Fruit fly (Drosophila melanogaster): Measurements from ENCODE around the gene CG33290.
A peak's percentile ranks its signal among the peaks of the same experiment; 100 is the strongest.

CG33290 gene

DNA sequence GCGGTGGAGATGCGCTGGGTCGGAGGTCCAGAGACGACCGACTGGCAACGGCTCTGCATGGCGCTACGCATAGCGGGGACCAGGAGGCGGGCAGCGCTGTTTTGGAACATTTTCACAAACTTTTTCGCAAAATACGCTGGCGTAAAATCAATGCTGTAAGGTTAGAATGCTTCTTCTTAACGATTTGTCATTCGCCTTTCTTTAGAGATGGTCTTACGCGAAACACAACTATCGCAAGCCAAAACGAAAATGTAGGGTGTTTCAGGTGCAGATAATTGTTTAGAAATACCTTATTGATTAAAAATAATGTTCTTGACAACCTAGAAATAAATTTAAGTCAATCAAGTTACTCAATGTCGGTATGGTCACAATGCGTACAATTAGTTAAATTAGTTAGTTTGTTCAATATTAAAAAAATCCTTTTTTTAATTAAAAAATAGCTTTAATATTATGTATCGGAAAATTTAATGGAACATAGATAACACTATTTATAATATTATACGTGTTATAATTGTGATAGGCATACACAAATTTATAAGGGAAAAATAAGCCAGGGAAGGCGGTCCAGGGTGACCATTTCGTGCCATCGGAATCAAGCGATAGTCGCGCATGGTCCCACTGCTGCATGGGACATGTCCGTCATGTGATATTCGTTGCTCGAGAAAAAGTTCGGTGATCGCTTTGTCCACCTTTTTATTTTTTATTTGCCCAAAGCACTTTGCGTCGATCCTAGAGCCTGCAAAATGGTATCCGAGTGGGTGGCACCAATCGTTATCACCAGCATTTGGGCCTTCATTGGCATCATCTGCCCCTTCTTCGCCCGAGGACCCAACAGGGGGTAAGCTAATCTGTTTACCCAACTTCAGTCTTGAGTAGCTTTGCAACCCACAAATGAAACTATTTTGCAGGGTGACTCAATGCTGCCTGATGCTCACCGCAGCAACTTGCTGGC is 2.6 kb upstream of the CG33290 start, which contains the start of the genes COX8 and VhaM9.7-b (continued):
- TF ChIP-seq CG10321 (GFP tag; IDR thresholded peaks at IDR 0.05) (no peak), ERR (GFP tag; optimal IDR thresholded peaks at IDR 0.05) (no peak), CG1233 (GFP tag; optimal IDR thresholded peaks at IDR 0.05) (no peak), gsb (GFP tag; IDR thresholded peaks at IDR 0.05) (no peak), emc (GFP tag; optimal IDR thresholded peaks at IDR 0.05) (peak; percentile 12), btn (GFP tag; optimal IDR thresholded peaks at IDR 0.05) (no peak), Atf3 (GFP tag; optimal IDR thresholded peaks at IDR 0.05) (no peak), abd-A (tag; optimal IDR thresholded peaks at IDR 0.05) (no peak), CG15696 (tag; optimal IDR thresholded peaks at IDR 0.05) (peak; percentile 43), NK7.1 (GFP tag; optimal IDR thresholded peaks at IDR 0.05) (no peak), CG8281 (tag; optimal IDR thresholded peaks at IDR 0.05) (peak; percentile 64), CG15269 (tag; optimal IDR thresholded peaks at IDR 0.05) (no peak), luna (GFP tag; optimal IDR thresholded peaks at IDR 0.05) (peak; percentile 1), gsb-n (tag; optimal IDR thresholded peaks at IDR 0.05) (no peak), sd (tag; optimal IDR thresholded peaks at IDR 0.05) (no peak), nerfin-1 (tag; optimal IDR thresholded peaks at IDR 0.05) (no peak), CG3065 (GFP tag; optimal IDR thresholded peaks at IDR 0.05) (no peak), Gug (GFP tag; IDR thresholded peaks at IDR 0.05) (peak; percentile 58; the same call in 2 of the 4 replicates), rib (GFP tag; IDR thresholded peaks at IDR 0.05) (0 out of 2 replicates have a peak, but pooled peaks have one; percentile 10), sqz (GFP tag; optimal IDR thresholded peaks at IDR 0.05) (no peak), seq (GFP tag; IDR thresholded peaks at IDR 0.05) (no peak), Hr3 (GFP tag; optimal IDR thresholded peaks at IDR 0.05) (peak; percentile 60), vfl (GFP tag; optimal IDR thresholded peaks at IDR 0.05) (peak; percentile 21), cad (GFP tag; optimal IDR thresholded peaks at IDR 0.05) (no peak), Camta (GFP tag; optimal IDR thresholded peaks at IDR 0.05) (peak; percentile 36), HmgD (GFP tag; optimal IDR thresholded peaks at IDR 0.05) (peak; percentile 21), CG13296 (GFP tag; optimal IDR thresholded peaks at IDR 0.05) (peak; percentile 23), CG14014 (GFP tag; IDR thresholded peaks at IDR 0.05) (no peak), chn (GFP tag; optimal IDR thresholded peaks at IDR 0.05) (peak; percentile 55), CG16813 (GFP tag; IDR thresholded peaks at IDR 0.05; ENCODE audit: partially characterized antibody) (peak; percentile 80), HLHmδ (GFP tag; optimal IDR thresholded peaks at IDR 0.05) (no peak), pzg (GFP tag; optimal IDR thresholded peaks at IDR 0.05) (peak; percentile 67), dati (GFP tag; IDR thresholded peaks at IDR 0.05) (no peak), CG13894 (tag; optimal IDR thresholded peaks at IDR 0.05) (no peak), CG1792 (GFP tag; optimal IDR thresholded peaks at IDR 0.05) (no peak), usp (GFP tag; optimal IDR thresholded peaks at IDR 0.05) (no peak), chm (GFP tag; IDR thresholded peaks at IDR 0.05) (no peak), CG33557 (GFP tag; optimal IDR thresholded peaks at IDR 0.05) (peak; percentile 32), stc (GFP tag; IDR thresholded peaks at IDR 0.05) (no peak; the same call in 1 of the 2 replicates), CG33213 (GFP tag; optimal IDR thresholded peaks at IDR 0.05) (peak; percentile 38), bbx (GFP tag; IDR thresholded peaks at IDR 0.05; ENCODE audit: partially characterized antibody) (peak; percentile 65), mirr (GFP tag; optimal IDR thresholded peaks at IDR 0.05) (no peak), dysf (GFP tag; IDR thresholded peaks at IDR 0.05) (0 out of 3 replicates have a peak, but pooled peaks have one; percentile 57), yki (optimal IDR thresholded peaks at IDR 0.05) (no peak), Rfx (GFP tag; IDR thresholded peaks at IDR 0.05) (peak; percentile 74), gcm2 (GFP tag; optimal IDR thresholded peaks at IDR 0.05) (no peak), kay (GFP tag; optimal IDR thresholded peaks at IDR 0.05) (peak; percentile 20), CG14050 (GFP tag; IDR thresholded peaks at IDR 0.05) (no peak; the same call in 2 of the 3 replicates), Aef1 (GFP tag; IDR thresholded peaks at IDR 0.05) (no peak; the same call in 2 of the 3 replicates), pb (GFP tag; optimal IDR thresholded peaks at IDR 0.05) (no peak)

Data from whole organism, embryonic.